Worm (Caenorhabditis elegans): Measurements from ENCODE around the gene ZK1067.4.

Gene ZK1067.4

ce11 chrII:9261931-9262562 is 51.9 kb downstream of the ZK1067.4 start, which contains the start of gene aqp-2:
TSS of gene aqp-2 (minus strand) at chrII:9261981.
- TF ChIP-seq W03F9.2 (tag; optimal IDR thresholded peaks at IDR 0.05) (no peak), him-1 (tag; optimal IDR thresholded peaks at IDR 0.05) (no peak), dao-5 (tag; optimal IDR thresholded peaks at IDR 0.05) (no peak)

All from whole organism, L4/young adult.